Worm (Caenorhabditis elegans): Measurements from ENCODE around the gene efr-3.

Gene efr-3

ce11 chrII:6358232-6358631 is 37.3 kb upstream of the efr-3 start (continued):
- no peak for TF ChIP-seq lin-15B (tag; optimal IDR thresholded peaks at IDR 0.05)
- TF ChIP-seq ZK337.2 (GFP tag; IDR thresholded peaks at IDR 0.05): no peak
- peak; percentile 86 for TF ChIP-seq arid-1 (GFP tag; conservative IDR thresholded peaks at IDR 0.05)
- TF ChIP-seq nhr-41 (GFP tag; IDR thresholded peaks at IDR 0.05): no peak
- no peak for TF ChIP-seq egl-27 (tag; optimal IDR thresholded peaks at IDR 0.05)
- peak in 1 of 2 experiments; percentile 78; a peak in 2 of 4 replicates for TF ChIP-seq madf-5 (GFP tag; IDR thresholded peaks at IDR 0.05)
- TF ChIP-seq lin-38 (GFP tag; IDR thresholded peaks at IDR 0.05): peak; percentile 60
- TF ChIP-seq nhr-76 (tag; optimal IDR thresholded peaks at IDR 0.05): no peak
- no peak for TF ChIP-seq nhr-102 (tag; optimal IDR thresholded peaks at IDR 0.05)
- TF ChIP-seq F44E2.7 (GFP tag; IDR thresholded peaks at IDR 0.05): peak; percentile 51; the same call in 1 of the 2 replicates
- no peak for TF ChIP-seq T26A8.4 (GFP tag; IDR thresholded peaks at IDR 0.05)
- TF ChIP-seq dmd-8 (GFP tag; IDR thresholded peaks at IDR 0.05): peak; percentile 57; the same call in 1 of the 2 replicates

ce11 chrII:6355396-6356346 is 34.7 kb upstream of the efr-3 start, which contains the start of gene C32D5.11:
Gene C32D5.11, minus strand, starts transcription at chrII:6355446.
- no peak for TF ChIP-seq pqm-1 (tag; optimal IDR thresholded peaks at IDR 0.05)
- TF ChIP-seq dmd-8 (GFP tag; IDR thresholded peaks at IDR 0.05): no peak
- TF ChIP-seq spr-1 (tag; optimal IDR thresholded peaks at IDR 0.05): no peak
- no peak for TF ChIP-seq daf-8 (GFP tag; IDR thresholded peaks at IDR 0.05)
- 0 out of 2 replicates have a peak, but pooled peaks have one; percentile 8 for TF ChIP-seq ZK337.2 (GFP tag; IDR thresholded peaks at IDR 0.05)
- no peak for TF ChIP-seq F10B5.3 (tag; optimal IDR thresholded peaks at IDR 0.05)
- peak; percentile 96 for TF ChIP-seq aha-1 (tag)
- TF ChIP-seq mdt-29 (GFP tag; IDR thresholded peaks at IDR 0.05): no peak
- peak; percentile 57 for TF ChIP-seq ztf-7 (tag; optimal IDR thresholded peaks at IDR 0.05)
- TF ChIP-seq unc-130 (GFP tag; optimal IDR thresholded peaks at IDR 0.05): peak; percentile 40
- no peak for TF ChIP-seq Y75B8A.6 (GFP tag; IDR thresholded peaks at IDR 0.05)
- no peak for TF ChIP-seq lir-3 (tag; optimal IDR thresholded peaks at IDR 0.05)
- TF ChIP-seq rbr-2 (tag; optimal IDR thresholded peaks at IDR 0.05): peak; percentile 69
- TF ChIP-seq zfp-3 (GFP tag; conservative IDR thresholded peaks at IDR 0.05): no peak
- TF ChIP-seq nhr-77 (tag; optimal IDR thresholded peaks at IDR 0.05): peak; percentile 30
- TF ChIP-seq snpc-4 (tag; optimal IDR thresholded peaks at IDR 0.05): no peak
- no peak for TF ChIP-seq lin-15B (tag; optimal IDR thresholded peaks at IDR 0.05)
- TF ChIP-seq hif-1 (tag; optimal IDR thresholded peaks at IDR 0.05): peak in 1 of 2 experiments; percentile 43
- TF ChIP-seq ztf-11 (tag; optimal IDR thresholded peaks at IDR 0.05): no peak
- TF ChIP-seq mxl-3 (GFP tag; optimal IDR thresholded peaks at IDR 0.05): peak; percentile 42
- TF ChIP-seq Y48G9A.11 (GFP tag; IDR thresholded peaks at IDR 0.05): no peak
- TF ChIP-seq lin-29 (GFP tag; IDR thresholded peaks at IDR 0.05): no peak
- TF ChIP-seq dmd-6 (GFP tag; IDR thresholded peaks at IDR 0.05): peak; percentile 55
- no peak for TF ChIP-seq F26F4.8 (GFP tag; conservative IDR thresholded peaks at IDR 0.05)
- peak; percentile 29 for TF ChIP-seq fkh-10 (GFP tag; optimal IDR thresholded peaks at IDR 0.05)
- TF ChIP-seq jun-1 (tag; optimal IDR thresholded peaks at IDR 0.05): no peak
- no peak for TF ChIP-seq ces-1 (GFP tag; optimal IDR thresholded peaks at IDR 0.05)
- no peak for TF ChIP-seq madf-5 (GFP tag; IDR thresholded peaks at IDR 0.05)
- TF ChIP-seq attf-4 (tag; optimal IDR thresholded peaks at IDR 0.05): no peak
- no peak for TF ChIP-seq daf-12 (tag; optimal IDR thresholded peaks at IDR 0.05)
- no peak for TF ChIP-seq saeg-2 (GFP tag; IDR thresholded peaks at IDR 0.05)
- TF ChIP-seq ama-1 (optimal IDR thresholded peaks at IDR 0.05): no peak
- TF ChIP-seq mxl-2 (GFP tag; conservative IDR thresholded peaks at IDR 0.05): no peak
- no peak for TF ChIP-seq spr-3 (GFP tag; optimal IDR thresholded peaks at IDR 0.05)
- no peak for TF ChIP-seq ctbp-1 (GFP tag; IDR thresholded peaks at IDR 0.05)
- TF ChIP-seq snpc-1.2 (GFP tag; IDR thresholded peaks at IDR 0.05): no peak
- no peak for TF ChIP-seq zag-1 (tag; optimal IDR thresholded peaks at IDR 0.05)
- no peak for TF ChIP-seq D1046.2 (GFP tag; IDR thresholded peaks at IDR 0.05)
- TF ChIP-seq zip-11 (GFP tag; IDR thresholded peaks at IDR 0.05): no peak
- no peak for TF ChIP-seq pha-4 (GFP tag; IDR thresholded peaks at IDR 0.05)
- no peak for TF ChIP-seq pha-4 (tag; optimal IDR thresholded peaks at IDR 0.05)
